Worm (Caenorhabditis elegans) whole organism, early embryonic: ENCODE measurements around the gene cyp-33E3.

Source experiments
- F13C5.2 ChIP-seq: sonication (generic microtip); optimal IDR thresholded peaks from 2 replicates; lab custom pipeline; 2017; ENCODE audit warnings: mild to moderate bottlenecking, missing genetic modification characterization, inconsistent platforms, missing compliant biosample characterization
- aly-1 ChIP-seq: sonication (generic microtip); optimal IDR thresholded peaks from 2 replicates; lab custom pipeline; 2016; ENCODE audit warnings: missing genetic modification characterization, missing compliant biosample characterization
- ama-1 ChIP-seq: fragments of 150-350 bp; optimal IDR thresholded peaks from 2 replicates; lab custom pipeline; 2014
- ceh-36 ChIP-seq: sonication (generic microtip); optimal IDR thresholded peaks from 2 replicates; lab custom pipeline; 2016; ENCODE audit warnings: missing genetic modification characterization, inconsistent platforms, missing compliant biosample characterization
- flt-1 ChIP-seq: fragments of 200-800 bp; sonication (Bioruptor generic); IDR thresholded peaks from 2 replicates; pipeline ENCODE4 v1.3.6; 2022; ENCODE audit warnings: missing genetic modification characterization, missing compliant biosample characterization
- hmg-4 ChIP-seq: fragments of 200-800 bp; sonication (Bioruptor generic); optimal IDR thresholded peaks from 2 replicates; lab custom pipeline; 2018; ENCODE audit warnings: mild to moderate bottlenecking, missing genetic modification characterization, missing compliant biosample characterization
- hnd-1 ChIP-seq: sonication (generic microtip); optimal IDR thresholded peaks from 2 replicates; lab custom pipeline; 2016; ENCODE audit warnings: missing genetic modification characterization, missing compliant biosample characterization
- tbx-11 ChIP-seq: fragments of 200-800 bp; sonication (Bioruptor generic); IDR thresholded peaks from 2 replicates; pipeline ENCODE4 v1.3.6; 2022; ENCODE audit warnings: missing genetic modification characterization, missing compliant biosample characterization
- tbx-37 ChIP-seq: fragments of 200-800 bp; sonication (Bioruptor generic); conservative IDR thresholded peaks from 2 replicates; pipeline ENCODE4 v1.3.6; 2022; ENCODE audit warnings: missing genetic modification reagents, missing genetic modification characterization, missing compliant biosample characterization
- tra-4 ChIP-seq: sonication (generic microtip); optimal IDR thresholded peaks from 2 replicates; lab custom pipeline; 2017; ENCODE audit warnings: missing genetic modification characterization, missing compliant biosample characterization

ce11 chrIV:8630243-8630642, 15.4 kb downstream of the cyp-33E3 start:
- no peak for TF ChIP-seq tbx-11 (GFP tag; lab: Robert Waterston, UW)
- TF ChIP-seq ama-1 (lab: Kevin White, UChicago) = no peak
- TF ChIP-seq hmg-4 (GFP tag; lab: Kevin White, UChicago) = no peak
- no peak for TF ChIP-seq flt-1
- no peak for TF ChIP-seq aly-1 (tag; lab: Kevin White, UChicago)
- no peak for TF ChIP-seq hnd-1 (tag; lab: Kevin White, UChicago)
- no peak for TF ChIP-seq ceh-36 (tag; lab: Kevin White, UChicago)
- no peak for TF ChIP-seq tra-4 (tag; lab: Kevin White, UChicago)
- no peak for TF ChIP-seq F13C5.2 (tag; lab: Kevin White, UChicago)
- TF ChIP-seq tbx-37 (GFP tag; lab: Robert Waterston, UW) = no peak
